Worm (Caenorhabditis elegans) whole organism, mixed stage, embryonic: ENCODE results near the gene T04H1.12.

Experiments used
- M03D4.4 ChIP-seq: sonication (generic microtip); optimal IDR thresholded peaks from 2 replicates; lab custom pipeline; 2017; ENCODE audit warnings: mild to moderate bottlenecking, missing genetic modification characterization, missing compliant biosample characterization
- bed-3 ChIP-seq: fragments of 200-800 bp; sonication (Bioruptor generic); optimal IDR thresholded peaks from 3 replicates; lab custom pipeline; 2018; ENCODE audit warnings: mild to moderate bottlenecking, missing genetic modification characterization, moderate library complexity, missing compliant biosample characterization
- blmp-1 ChIP-seq: fragments of 150-350 bp; optimal IDR thresholded peaks from 2 replicates; lab custom pipeline; 2014; ENCODE audit warnings: missing biosample characterization, missing genetic modification characterization
- ceh-39 ChIP-seq: fragments of 150-350 bp; optimal IDR thresholded peaks from 2 replicates; lab custom pipeline; 2014; ENCODE audit warnings: missing biosample characterization, missing genetic modification characterization
- ceh-43 ChIP-seq: fragments of 200-800 bp; sonication (Bioruptor generic); optimal IDR thresholded peaks from 2 replicates; lab custom pipeline; 2018; ENCODE audit warnings: mild to moderate bottlenecking, missing genetic modification characterization, moderate library complexity, missing compliant biosample characterization
- ceh-83 ChIP-seq: fragments of 200-800 bp; sonication (Bioruptor generic); optimal IDR thresholded peaks from 2 replicates; lab custom pipeline; 2018; ENCODE audit warnings: mild to moderate bottlenecking, missing genetic modification characterization, missing compliant biosample characterization
- ces-1 ChIP-seq: fragments of 150-350 bp; optimal IDR thresholded peaks from 2 replicates; lab custom pipeline; 2014; ENCODE audit warnings: missing biosample characterization, missing genetic modification reagents, missing genetic modification characterization
- cnd-1 ChIP-seq: fragments of 200-800 bp; sonication (Bioruptor generic); optimal IDR thresholded peaks from 2 replicates; lab custom pipeline; 2018; ENCODE audit warnings: mild to moderate bottlenecking, missing genetic modification characterization, missing compliant biosample characterization
- drap-1 ChIP-seq: fragments of 200-800 bp; sonication (Bioruptor generic); optimal IDR thresholded peaks from 3 replicates; lab custom pipeline; 2018; ENCODE audit warnings: mild to moderate bottlenecking, missing genetic modification characterization, missing compliant biosample characterization
- elt-1 ChIP-seq: sonication (generic microtip); optimal IDR thresholded peaks from 2 replicates; lab custom pipeline; 2017; ENCODE audit warnings: missing genetic modification characterization, mild to moderate bottlenecking, missing compliant biosample characterization, antibody characterized with exemption, moderate library complexity, borderline replicate concordance; ENCODE audit not compliant: insufficient read depth
- elt-3 ChIP-seq: fragments of 150-350 bp; optimal IDR thresholded peaks from 2 replicates; lab custom pipeline; 2014; ENCODE audit warnings: missing biosample characterization, missing genetic modification characterization
- flh-1 ChIP-seq: fragments of 200-800 bp; sonication (Bioruptor generic); optimal IDR thresholded peaks from 2 replicates; lab custom pipeline; 2018; ENCODE audit warnings: mild to moderate bottlenecking, missing genetic modification characterization, moderate library complexity, missing compliant biosample characterization
- ham-2 ChIP-seq: fragments of 200-800 bp; sonication (Bioruptor generic); optimal IDR thresholded peaks from 2 replicates; lab custom pipeline; 2018; ENCODE audit warnings: mild to moderate bottlenecking, missing genetic modification characterization, missing compliant biosample characterization
- hlh-1 ChIP-seq: fragments of 150-350 bp; optimal IDR thresholded peaks from 2 replicates; lab custom pipeline; 2014; ENCODE audit warnings: missing biosample characterization, missing genetic modification reagents, missing genetic modification characterization
- lin-13 ChIP-seq: fragments of 150-350 bp; optimal IDR thresholded peaks from 2 replicates; lab custom pipeline; 2014; ENCODE audit warnings: missing biosample characterization, missing genetic modification characterization
- lin-32 ChIP-seq: fragments of 200-800 bp; sonication (Bioruptor generic); optimal IDR thresholded peaks from 2 replicates; lab custom pipeline; 2018; ENCODE audit warnings: mild to moderate bottlenecking, missing genetic modification characterization, missing compliant biosample characterization
- lsy-2 ChIP-seq: fragments of 150-350 bp; optimal IDR thresholded peaks from 2 replicates; lab custom pipeline; 2014; ENCODE audit warnings: missing biosample characterization, missing genetic modification characterization
- mab-5 ChIP-seq: fragments of 150-350 bp; optimal IDR thresholded peaks from 2 replicates; lab custom pipeline; 2014; ENCODE audit warnings: missing biosample characterization, missing genetic modification characterization
- mep-1 ChIP-seq: fragments of 150-350 bp; optimal IDR thresholded peaks from 2 replicates; lab custom pipeline; 2017; ENCODE audit warnings: missing biosample characterization, missing genetic modification reagents, missing genetic modification characterization, inconsistent platforms
- mls-2 ChIP-seq: sonication (generic microtip); optimal IDR thresholded peaks from 2 replicates; lab custom pipeline; 2016; ENCODE audit warnings: mild to moderate bottlenecking, missing genetic modification characterization, moderate library complexity, missing compliant biosample characterization
- nhr-12 ChIP-seq: fragments of 150-350 bp; optimal IDR thresholded peaks from 2 replicates; lab custom pipeline; 2014; ENCODE audit warnings: missing biosample characterization, missing genetic modification characterization
- nhr-2 ChIP-seq: fragments of 150-350 bp; optimal IDR thresholded peaks from 2 replicates; lab custom pipeline; 2014; ENCODE audit warnings: missing biosample characterization, missing genetic modification characterization
- nhr-237 ChIP-seq: fragments of 150-350 bp; optimal IDR thresholded peaks from 2 replicates; lab custom pipeline; 2014; ENCODE audit warnings: missing biosample characterization, missing genetic modification characterization
- nhr-28 ChIP-seq: fragments of 150-350 bp; optimal IDR thresholded peaks from 2 replicates; lab custom pipeline; 2014; ENCODE audit warnings: missing biosample characterization, missing genetic modification characterization
- nhr-76 ChIP-seq: sonication (generic microtip); optimal IDR thresholded peaks from 2 replicates; lab custom pipeline; 2017; ENCODE audit warnings: missing biosample characterization, missing genetic modification characterization
- pha-4 ChIP-seq: fragments of 150-350 bp; optimal IDR thresholded peaks from 2 replicates; lab custom pipeline; 2018; ENCODE audit warnings: missing biosample characterization, missing genetic modification reagents, missing genetic modification characterization
- sem-2 ChIP-seq: fragments of 200-800 bp; sonication (Bioruptor generic); optimal IDR thresholded peaks from 2 replicates; lab custom pipeline; 2018; ENCODE audit warnings: mild to moderate bottlenecking, missing genetic modification characterization, missing compliant biosample characterization
- snpc-4 ChIP-seq: fragments of 150-350 bp; optimal IDR thresholded peaks from 2 replicates; lab custom pipeline; 2014; ENCODE audit warnings: missing biosample characterization, missing genetic modification characterization
- sptf-1 ChIP-seq: sonication (generic microtip); optimal IDR thresholded peaks from 2 replicates; lab custom pipeline; 2017; ENCODE audit warnings: mild to moderate bottlenecking, missing genetic modification characterization, moderate library complexity, missing compliant biosample characterization
- tbx-8 ChIP-seq: fragments of 200-800 bp; sonication (Bioruptor generic); optimal IDR thresholded peaks from 2 replicates; lab custom pipeline; 2018; ENCODE audit warnings: mild to moderate bottlenecking, missing genetic modification characterization, moderate library complexity, missing compliant biosample characterization
- unc-120 ChIP-seq: sonication (generic microtip); optimal IDR thresholded peaks from 2 replicates; lab custom pipeline; 2017; ENCODE audit warnings: missing genetic modification characterization, missing compliant biosample characterization; ENCODE audit not compliant: poor library complexity, severe bottlenecking
- unc-39 ChIP-seq: fragments of 150-350 bp; optimal IDR thresholded peaks from 2 replicates; lab custom pipeline; 2014; ENCODE audit warnings: missing biosample characterization, missing genetic modification characterization
- unc-62 ChIP-seq: fragments of 150-350 bp; optimal IDR thresholded peaks from 2 replicates; lab custom pipeline; 2014; ENCODE audit warnings: missing biosample characterization, missing genetic modification reagents, missing genetic modification characterization
- ztf-11 ChIP-seq: fragments of 150-350 bp; optimal IDR thresholded peaks from 2 replicates; lab custom pipeline; 2014; ENCODE audit warnings: missing biosample characterization, missing genetic modification characterization

The T04H1.12 gene

DNA sequence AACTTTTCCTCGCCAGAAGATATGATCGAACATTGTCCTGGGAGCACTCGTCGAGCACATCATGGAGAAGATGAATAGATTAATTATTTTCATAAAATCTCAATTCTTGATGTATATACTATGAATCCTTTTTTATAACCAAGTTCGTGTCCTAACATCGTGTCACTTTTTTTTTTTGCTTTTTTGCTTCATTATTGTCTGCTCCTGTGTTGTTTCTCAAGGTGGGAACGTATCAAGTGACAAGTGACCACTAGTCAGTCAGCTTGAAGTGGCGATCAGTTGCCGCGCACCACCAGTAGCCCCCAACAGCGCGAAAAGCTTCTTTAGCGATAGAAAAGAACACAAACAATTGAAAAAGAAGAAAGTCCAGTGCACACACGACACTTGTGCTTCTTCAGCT, 3.2 kb upstream of the T04H1.12 start, which contains the start of gene lrx-1:
TSS of gene lrx-1 (plus strand) at position 301 of the 400 bp plus-strand sequence.
- TF ChIP-seq nhr-28 (tag; lab: Kevin White, UChicago) = no peak

DNA sequence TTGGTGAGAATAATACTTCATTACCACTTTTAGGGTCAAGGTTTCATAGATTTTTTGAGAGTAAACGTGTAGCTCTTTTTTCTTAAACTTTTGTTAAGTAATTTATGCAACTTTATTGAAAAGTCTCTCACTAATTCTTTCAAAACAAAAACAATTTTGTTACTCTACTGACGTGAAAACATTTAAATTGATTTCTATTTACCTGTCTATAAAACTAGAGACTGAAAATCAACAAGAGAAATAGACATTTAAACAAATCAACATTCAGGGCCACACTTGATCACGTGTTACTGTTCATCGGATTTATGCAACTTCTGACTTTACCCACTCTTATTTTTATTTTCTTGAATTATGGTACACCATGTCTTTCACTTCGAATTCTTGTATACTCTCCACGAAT, 955 bp downstream of the T04H1.12 start, which contains the start of gene ugt-55:
TSS of gene ugt-55 (plus strand) at position 301 of the 400 bp plus-strand sequence.
- TF ChIP-seq tbx-8 (GFP tag; lab: Kevin White, UChicago) (no peak), lin-32 (GFP tag; lab: Kevin White, UChicago) (no peak), drap-1 (GFP tag; lab: Kevin White, UChicago) (no peak), flh-1 (GFP tag; lab: Kevin White, UChicago) (no peak), sptf-1 (no peak), ceh-83 (no peak), unc-120 (tag; lab: Kevin White, UChicago) (no peak), ztf-11 (tag; lab: Kevin White, UChicago) (no peak), lin-13 (tag; lab: Kevin White, UChicago) (no peak), cnd-1 (tag; lab: Kevin White, UChicago) (no peak), nhr-12 (tag; lab: Kevin White, UChicago) (no peak), elt-1 (tag; lab: Kevin White, UChicago) (no peak), nhr-2 (no peak), sem-2 (no peak), ces-1 (GFP tag; lab: Kevin White, UChicago) (no peak), lsy-2 (tag; lab: Kevin White, UChicago) (no peak), unc-39 (tag; lab: Kevin White, UChicago) (no peak), nhr-237 (tag; lab: Kevin White, UChicago) (no peak)

DNA sequence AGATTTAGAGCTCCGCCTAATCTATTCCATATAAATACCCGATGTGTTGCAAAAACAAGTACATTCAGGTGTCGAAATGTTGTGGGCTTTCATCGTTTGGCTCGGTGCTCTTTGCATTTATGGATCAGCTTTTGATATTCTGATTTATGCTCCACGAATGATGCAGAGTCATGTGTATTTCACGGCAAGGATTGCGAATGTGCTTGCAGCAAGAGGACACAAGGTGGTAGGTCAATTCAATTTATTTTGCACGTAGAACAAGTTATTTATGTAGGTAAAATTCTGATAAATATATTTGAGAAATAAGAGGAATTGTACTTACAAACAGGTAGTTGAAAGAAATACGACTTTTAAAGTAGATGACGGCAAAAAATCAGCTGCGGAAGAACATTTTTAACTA, 3.5 kb downstream of the T04H1.12 start, which contains the start of gene ugt-56:
TSS of gene ugt-56 (plus strand) at position 61 of the 400 bp plus-strand sequence.
- no peak for TF ChIP-seq ces-1 (GFP tag; lab: Kevin White, UChicago)

DNA sequence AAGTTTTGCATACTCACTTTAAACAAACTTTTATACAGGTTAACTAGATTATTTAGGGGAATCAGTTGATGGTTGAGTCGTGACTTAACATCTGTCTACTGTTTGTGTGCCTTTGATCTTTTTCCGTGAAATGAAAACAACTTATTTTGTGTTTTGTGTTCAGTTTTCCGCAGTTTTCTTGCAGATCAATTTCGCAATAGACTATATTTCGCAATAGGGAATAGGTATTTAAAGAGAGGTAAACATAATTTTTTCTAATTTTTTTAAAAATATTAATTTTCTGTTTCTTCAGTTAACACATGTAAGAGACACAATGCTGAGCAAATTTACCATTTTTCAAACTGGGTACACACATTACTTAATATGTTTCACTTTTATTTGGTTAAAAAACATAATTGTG, 5.9 kb downstream of the T04H1.12 start, which contains the start of gene tbb-6:
TSS of gene tbb-6 (plus strand) at position 155 of the 400 bp plus-strand sequence.
- TF ChIP-seq unc-39 (tag; lab: Kevin White, UChicago) (no peak), unc-62 (GFP tag; lab: Kevin White, UChicago) (no peak), M03D4.4 (tag; lab: Kevin White, UChicago) (no peak), elt-3 (tag; lab: Kevin White, UChicago) (no peak), pha-4 (tag; lab: Kevin White, UChicago) (no peak), mep-1 (no peak), ztf-11 (tag; lab: Kevin White, UChicago) (no peak), drap-1 (GFP tag; lab: Kevin White, UChicago) (no peak), bed-3 (GFP tag; lab: Kevin White, UChicago) (no peak), blmp-1 (tag; lab: Kevin White, UChicago) (no peak), ham-2 (GFP tag; lab: Kevin White, UChicago) (no peak), mls-2 (tag; lab: Kevin White, UChicago) (no peak), hlh-1 (tag; lab: Kevin White, UChicago) (no peak), nhr-76 (tag; lab: Kevin White, UChicago) (no peak), nhr-237 (tag; lab: Kevin White, UChicago) (no peak), sem-2 (no peak), cnd-1 (tag; lab: Kevin White, UChicago) (no peak), mab-5 (tag; lab: Kevin White, UChicago) (no peak), nhr-2 (no peak), flh-1 (GFP tag; lab: Kevin White, UChicago) (no peak)

DNA sequence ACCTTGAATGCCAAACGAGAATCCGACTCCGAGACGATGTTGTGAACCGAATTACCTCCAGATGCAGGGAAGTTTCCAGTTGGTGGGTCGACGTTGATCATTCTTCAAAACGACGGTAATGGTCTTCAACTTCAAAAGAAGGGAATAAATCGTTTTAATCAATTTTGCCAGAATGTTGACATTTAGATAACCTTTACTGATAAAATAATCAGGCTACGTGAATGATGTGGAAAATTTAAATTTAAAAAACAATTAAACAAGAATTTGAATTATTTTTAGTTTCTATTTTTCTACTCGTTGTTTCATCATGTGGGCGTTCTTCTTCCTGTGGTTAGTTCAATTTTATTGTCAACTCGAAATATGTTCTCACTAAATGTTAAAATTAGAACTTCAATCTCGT, 8.3 kb downstream of the T04H1.12 start, which contains the start of gene ssp-35:
TSS of gene ssp-35 (minus strand) at position 101 of the 400 bp plus-strand sequence.
- no peak for TF ChIP-seq snpc-4 (tag; lab: Kevin White, UChicago)
- TF ChIP-seq ceh-43 (GFP tag; lab: Kevin White, UChicago) = no peak
- TF ChIP-seq nhr-12 (tag; lab: Kevin White, UChicago) = no peak
- TF ChIP-seq mep-1 = no peak
- no peak for TF ChIP-seq ceh-39
- TF ChIP-seq sptf-1 = no peak
- TF ChIP-seq nhr-28 (tag; lab: Kevin White, UChicago) = no peak
- no peak for TF ChIP-seq mls-2 (tag; lab: Kevin White, UChicago)
- no peak for TF ChIP-seq bed-3 (GFP tag; lab: Kevin White, UChicago)
- TF ChIP-seq nhr-237 (tag; lab: Kevin White, UChicago) = no peak
- TF ChIP-seq ham-2 (GFP tag; lab: Kevin White, UChicago) = no peak
- TF ChIP-seq unc-120 (tag; lab: Kevin White, UChicago) = no peak
- TF ChIP-seq flh-1 (GFP tag; lab: Kevin White, UChicago) = no peak
- TF ChIP-seq tbx-8 (GFP tag; lab: Kevin White, UChicago) = no peak
- TF ChIP-seq lsy-2 (tag; lab: Kevin White, UChicago) = no peak
